Worm (Caenorhabditis elegans): ENCODE measurements around the gene F13E6.2.

F13E6.2 gene

DNA sequence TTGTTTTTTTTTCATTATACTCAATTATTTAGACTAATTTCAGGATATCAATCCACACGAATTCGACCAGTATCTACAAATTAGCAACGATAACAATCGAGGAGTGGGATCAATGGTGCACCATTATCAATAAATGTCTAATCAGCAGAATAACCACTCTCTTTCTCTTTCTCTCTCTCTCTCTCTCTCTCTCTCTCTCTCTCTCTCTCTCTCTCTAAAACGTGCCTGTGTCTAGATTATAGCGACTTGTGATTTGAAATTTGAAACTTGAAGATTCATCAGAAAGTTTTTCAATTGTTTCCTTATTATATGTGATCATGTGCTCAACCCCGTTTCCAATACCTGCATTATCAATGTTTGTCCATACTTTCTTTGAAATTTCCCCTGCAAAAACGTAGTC, 20.1 kb upstream of the F13E6.2 start:
- TF ChIP-seq unc-120 (tag; optimal IDR thresholded peaks at IDR 0.05; ENCODE audit: poor library complexity, severe bottlenecking): no peak
- no peak for TF ChIP-seq ceh-43 (GFP tag; optimal IDR thresholded peaks at IDR 0.05)
- TF ChIP-seq ces-1 (GFP tag; optimal IDR thresholded peaks at IDR 0.05): no peak
- no peak for TF ChIP-seq pha-4 (tag; optimal IDR thresholded peaks at IDR 0.05)
- no peak for TF ChIP-seq M03D4.4 (tag; optimal IDR thresholded peaks at IDR 0.05)
- no peak for TF ChIP-seq elt-1 (tag; optimal IDR thresholded peaks at IDR 0.05; ENCODE audit: borderline replicate concordance, insufficient read depth)
- TF ChIP-seq zip-8 (tag; optimal IDR thresholded peaks at IDR 0.05): no peak
- TF ChIP-seq flh-1 (GFP tag; optimal IDR thresholded peaks at IDR 0.05): no peak
- TF ChIP-seq ham-2 (GFP tag; optimal IDR thresholded peaks at IDR 0.05): no peak
- TF ChIP-seq bed-3 (GFP tag; optimal IDR thresholded peaks at IDR 0.05): no peak
- TF ChIP-seq mab-5 (tag; optimal IDR thresholded peaks at IDR 0.05): no peak
- TF ChIP-seq sptf-1 (tag; optimal IDR thresholded peaks at IDR 0.05): no peak
- no peak for TF ChIP-seq lin-32 (GFP tag; optimal IDR thresholded peaks at IDR 0.05)
- no peak for TF ChIP-seq cnd-1 (tag; optimal IDR thresholded peaks at IDR 0.05)
- TF ChIP-seq snpc-4 (tag; optimal IDR thresholded peaks at IDR 0.05): no peak
- no peak for TF ChIP-seq unc-39 (tag; optimal IDR thresholded peaks at IDR 0.05)
- TF ChIP-seq elt-3 (tag; optimal IDR thresholded peaks at IDR 0.05): no peak
- TF ChIP-seq hlh-1 (tag; optimal IDR thresholded peaks at IDR 0.05): no peak
- no peak for TF ChIP-seq lin-13 (tag; optimal IDR thresholded peaks at IDR 0.05)
- TF ChIP-seq nhr-76 (tag; optimal IDR thresholded peaks at IDR 0.05): no peak

DNA sequence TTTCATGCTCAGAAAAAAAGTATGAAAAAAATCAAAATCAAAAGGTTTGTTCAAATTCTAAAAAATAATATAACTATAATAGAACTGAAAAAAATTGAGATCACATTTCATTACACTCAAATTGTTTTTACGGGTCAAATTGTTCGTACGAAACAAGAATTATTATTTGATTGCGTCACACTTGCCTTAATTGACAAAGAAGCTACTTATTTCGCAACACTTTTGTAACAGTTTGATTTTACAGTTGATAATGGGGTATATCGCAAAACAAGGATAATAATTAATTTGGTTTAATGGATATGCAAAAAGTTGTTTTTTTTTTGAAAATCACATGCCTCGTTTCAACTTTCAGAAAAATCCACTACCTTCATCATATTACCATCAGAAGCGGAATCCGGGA, 18.0 kb upstream of the F13E6.2 start:
- TF ChIP-seq zip-8 (tag; optimal IDR thresholded peaks at IDR 0.05) (peak; percentile 86), mls-2 (tag; optimal IDR thresholded peaks at IDR 0.05) (no peak)

DNA sequence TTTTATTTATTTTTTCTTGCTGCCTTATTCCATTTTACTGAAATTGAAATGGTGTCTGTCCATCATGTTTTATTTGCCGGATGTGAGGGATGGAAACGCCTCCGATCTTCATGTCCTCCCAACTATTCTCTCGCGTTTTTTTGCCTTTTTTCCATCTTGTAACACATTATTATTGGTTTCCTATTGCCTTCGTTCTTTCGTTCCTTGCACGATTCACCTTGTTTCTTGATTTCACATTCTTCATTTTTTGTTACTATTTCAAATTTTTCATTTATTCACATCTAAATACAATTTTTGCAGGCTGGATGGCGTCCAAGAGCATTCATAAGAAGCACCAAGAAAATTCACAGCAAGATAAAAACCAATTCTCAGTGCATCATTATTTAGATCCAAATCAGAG, 17.5 kb upstream of the F13E6.2 start, which contains the start of gene yap-1:
yap-1 (plus strand) TSS at position 301 of the 400 bp plus-strand sequence.
- TF ChIP-seq lin-32 (GFP tag; optimal IDR thresholded peaks at IDR 0.05): no peak
- no peak for TF ChIP-seq hlh-1 (tag; optimal IDR thresholded peaks at IDR 0.05)
- TF ChIP-seq unc-62 (GFP tag; optimal IDR thresholded peaks at IDR 0.05): no peak
- TF ChIP-seq lsy-2 (tag; optimal IDR thresholded peaks at IDR 0.05): no peak
- TF ChIP-seq unc-39 (tag; optimal IDR thresholded peaks at IDR 0.05): no peak
- TF ChIP-seq ceh-83 (GFP tag; optimal IDR thresholded peaks at IDR 0.05): no peak
- TF ChIP-seq nhr-2 (tag; optimal IDR thresholded peaks at IDR 0.05): no peak
- no peak for TF ChIP-seq bed-3 (GFP tag; optimal IDR thresholded peaks at IDR 0.05)
- TF ChIP-seq elt-3 (tag; optimal IDR thresholded peaks at IDR 0.05): no peak
- no peak for TF ChIP-seq nhr-76 (tag; optimal IDR thresholded peaks at IDR 0.05)
- TF ChIP-seq mls-2 (tag; optimal IDR thresholded peaks at IDR 0.05): no peak
- no peak for TF ChIP-seq blmp-1 (tag; optimal IDR thresholded peaks at IDR 0.05)
- TF ChIP-seq ztf-11 (tag; optimal IDR thresholded peaks at IDR 0.05): no peak
- TF ChIP-seq ham-2 (GFP tag; optimal IDR thresholded peaks at IDR 0.05): no peak
- no peak for TF ChIP-seq ceh-39 (tag; optimal IDR thresholded peaks at IDR 0.05)

- TF ChIP-seq elt-1 (tag; optimal IDR thresholded peaks at IDR 0.05; ENCODE audit: borderline replicate concordance, insufficient read depth) (peak; percentile 55), zip-8 (tag; optimal IDR thresholded peaks at IDR 0.05) (no peak), blmp-1 (tag; optimal IDR thresholded peaks at IDR 0.05) (peak; percentile 80), hlh-1 (tag; optimal IDR thresholded peaks at IDR 0.05) (no peak)
Observed at ce11 chrX:10691232-10691631, 17.1 kb upstream of the F13E6.2 start.

ce11 chrX:10689729-10690128, 15.6 kb upstream of the F13E6.2 start:
- TF ChIP-seq mab-5 (tag; optimal IDR thresholded peaks at IDR 0.05) (no peak), nhr-28 (tag; optimal IDR thresholded peaks at IDR 0.05) (no peak), lin-32 (GFP tag; optimal IDR thresholded peaks at IDR 0.05) (no peak), lin-13 (tag; optimal IDR thresholded peaks at IDR 0.05) (no peak), mep-1 (tag; optimal IDR thresholded peaks at IDR 0.05) (no peak), elt-1 (tag; optimal IDR thresholded peaks at IDR 0.05; ENCODE audit: borderline replicate concordance, insufficient read depth) (no peak), snpc-4 (tag; optimal IDR thresholded peaks at IDR 0.05) (no peak), mls-2 (tag; optimal IDR thresholded peaks at IDR 0.05) (no peak), blmp-1 (tag; optimal IDR thresholded peaks at IDR 0.05) (no peak), M03D4.4 (tag; optimal IDR thresholded peaks at IDR 0.05) (no peak), ceh-43 (GFP tag; optimal IDR thresholded peaks at IDR 0.05) (no peak), nhr-2 (tag; optimal IDR thresholded peaks at IDR 0.05) (no peak), lsy-2 (tag; optimal IDR thresholded peaks at IDR 0.05) (no peak), hlh-1 (tag; optimal IDR thresholded peaks at IDR 0.05) (no peak)
